Fruit fly (Drosophila melanogaster): ENCODE measurements around the gene GlcAT-P.
A peak's percentile ranks its signal among the peaks of the same experiment; 100 is the strongest.

Gene GlcAT-P

dm6 chr3L:11148478-11149251 lies 48.7 kb downstream of the GlcAT-P start (continued):
- TF ChIP-seq Hr39 (GFP tag; optimal IDR thresholded peaks at IDR 0.05) (no peak), CG10631 (GFP tag; optimal IDR thresholded peaks at IDR 0.05) (peak; percentile 77), Blimp-1 (GFP tag; optimal IDR thresholded peaks at IDR 0.05) (no peak), CG34406 (GFP tag; optimal IDR thresholded peaks at IDR 0.05) (peak; percentile 16), CG1621 (tag; optimal IDR thresholded peaks at IDR 0.05) (peak; percentile 60), Eip78C (GFP tag) (peak; percentile 84), CG3032 (tag; optimal IDR thresholded peaks at IDR 0.05) (peak; percentile 81), Hr38 (GFP tag; optimal IDR thresholded peaks at IDR 0.05) (no peak), CG15336 (GFP tag; IDR thresholded peaks at IDR 0.05) (peak; percentile 87), Hr4 (GFP tag; optimal IDR thresholded peaks at IDR 0.05) (peak; percentile 70), Met (GFP tag; optimal IDR thresholded peaks at IDR 0.05) (no peak), fd85E (GFP tag; optimal IDR thresholded peaks at IDR 0.05) (no peak), cyc (GFP tag; optimal IDR thresholded peaks at IDR 0.05) (no peak), eg (GFP tag; IDR thresholded peaks at IDR 0.05) (peak; percentile 67; the same call in 2 of the 3 replicates), Sox102F (GFP tag; optimal IDR thresholded peaks at IDR 0.05) (no peak), dac (GFP tag; optimal IDR thresholded peaks at IDR 0.05) (no peak), Smox (GFP tag; optimal IDR thresholded peaks at IDR 0.05) (no peak), CG11762 (GFP tag; optimal IDR thresholded peaks at IDR 0.05; ENCODE audit: insufficient read depth) (peak; percentile 41), CG4318 (GFP tag; optimal IDR thresholded peaks at IDR 0.05) (peak; percentile 60), Eip75B (GFP tag; optimal IDR thresholded peaks at IDR 0.05) (peak; percentile 63), CG11902 (GFP tag; optimal IDR thresholded peaks at IDR 0.05) (no peak), net (GFP tag; optimal IDR thresholded peaks at IDR 0.05) (peak; percentile 60), CG8632 (GFP tag; optimal IDR thresholded peaks at IDR 0.05) (peak; percentile 37), CG8319 (GFP tag; optimal IDR thresholded peaks at IDR 0.05) (no peak), Ets21C (GFP tag; optimal IDR thresholded peaks at IDR 0.05) (no peak), CG11294 (GFP tag; IDR thresholded peaks at IDR 0.05) (0 out of 2 replicates have a peak, but pooled peaks have one; percentile 54), pdm3 (GFP tag; optimal IDR thresholded peaks at IDR 0.05) (peak; percentile 57), CG16779 (tag; optimal IDR thresholded peaks at IDR 0.05) (peak; percentile 51), salr (GFP tag; optimal IDR thresholded peaks at IDR 0.05) (peak; percentile 22 to 74)

- no peak for TF ChIP-seq CG3919 (GFP tag; optimal IDR thresholded peaks at IDR 0.05)
Observed at dm6 chr3L:11147675-11148074, 49.7 kb downstream of the GlcAT-P start.

- TF ChIP-seq CG6808 (GFP tag; optimal IDR thresholded peaks at IDR 0.05) (no peak), ss (GFP tag; optimal IDR thresholded peaks at IDR 0.05) (peak in 1 of 2 experiments; percentile 32), CG16779 (tag; optimal IDR thresholded peaks at IDR 0.05) (no peak)
Observed at dm6 chr3L:11145065-11145464, 52.3 kb downstream of the GlcAT-P start.

- no peak for TF ChIP-seq Ets21C (GFP tag; optimal IDR thresholded peaks at IDR 0.05)
- peak; percentile 57; the same call in 1 of the 3 replicates for TF ChIP-seq eg (GFP tag; IDR thresholded peaks at IDR 0.05)
- TF ChIP-seq CG8119 (GFP tag; IDR thresholded peaks at IDR 0.05), result peak; percentile 25; the same call in 1 of the 3 replicates
- no peak for TF ChIP-seq CG4318 (GFP tag; optimal IDR thresholded peaks at IDR 0.05)
- TF ChIP-seq CG6276 (GFP tag; optimal IDR thresholded peaks at IDR 0.05), result peak; percentile 37
- no peak for TF ChIP-seq Gug (GFP tag; IDR thresholded peaks at IDR 0.05)
- TF ChIP-seq acj6 (GFP tag; optimal IDR thresholded peaks at IDR 0.05), result no peak
- TF ChIP-seq Lpt (GFP tag; optimal IDR thresholded peaks at IDR 0.05), result peak; percentile 54
Observed at dm6 chr3L:11138862-11139261, 58.5 kb downstream of the GlcAT-P start.

All from whole organism, prepupa.